Fruit fly (Drosophila melanogaster) whole organism, embryonic: ENCODE results near the gene Mical.

Experiments used
- Antp ChIP-seq: fragments of 200-800 bp; sonication (Bioruptor generic); optimal IDR thresholded peaks from 3 replicates; lab custom pipeline; 2016; ENCODE audit warnings: missing biosample characterization, missing genetic modification characterization
- B-H1 ChIP-seq: fragments of 200-800 bp; sonication (Bioruptor generic); IDR thresholded peaks from 3 replicates; pipeline ENCODE4 v1.3.6; 2022; ENCODE audit warnings: missing biosample characterization, missing genetic modification characterization
- B-H2 ChIP-seq: fragments of 200-800 bp; sonication (Bioruptor generic); optimal IDR thresholded peaks from 2 replicates; lab custom pipeline; 2018; ENCODE audit warnings: missing biosample characterization, mild to moderate bottlenecking, missing genetic modification characterization
- CG10565 ChIP-seq: fragments of 200-800 bp; sonication (Bioruptor generic); optimal IDR thresholded peaks from 3 replicates; lab custom pipeline; 2016; ENCODE audit warnings: missing biosample characterization, mild to moderate bottlenecking, missing genetic modification characterization
- CG10959 ChIP-seq: fragments of 200-800 bp; sonication (Bioruptor generic); IDR thresholded peaks from 2 replicates; pipeline ENCODE4 v1.3.6; 2022; ENCODE audit warnings: missing biosample characterization, missing genetic modification characterization
- CG11696 ChIP-seq: fragments of 200-800 bp; sonication (Bioruptor generic); IDR thresholded peaks from 2 replicates; pipeline ENCODE4 v1.3.6; 2022; ENCODE audit warnings: missing biosample characterization, missing genetic modification characterization
- CG13287 ChIP-seq: fragments of 200-800 bp; sonication (Bioruptor generic); IDR thresholded peaks from 2 replicates; pipeline ENCODE4 v1.3.6; 2022; ENCODE audit warnings: missing biosample characterization, missing genetic modification characterization; ENCODE audit not compliant: partially characterized antibody
- CG13624 ChIP-seq: fragments of 200-800 bp; sonication (Bioruptor generic); optimal IDR thresholded peaks from 2 replicates; lab custom pipeline; 2016; ENCODE audit warnings: missing biosample characterization, missing genetic modification characterization
- CG13775 ChIP-seq: fragments of 200-800 bp; sonication (Bioruptor generic); optimal IDR thresholded peaks from 3 replicates; lab custom pipeline; 2017; ENCODE audit warnings: missing biosample characterization, mild to moderate bottlenecking, missing genetic modification characterization
- CG17802 ChIP-seq: fragments of 200-800 bp; sonication (Bioruptor generic); optimal IDR thresholded peaks from 2 replicates; lab custom pipeline; 2018; ENCODE audit warnings: missing biosample characterization, mild to moderate bottlenecking, missing genetic modification characterization, moderate library complexity
- CG2712 ChIP-seq: fragments of 200-800 bp; optimal IDR thresholded peaks from 3 replicates; lab custom pipeline; 2019; ENCODE audit warnings: missing biosample characterization, mild to moderate bottlenecking, missing genetic modification characterization, moderate library complexity
- CG30403 ChIP-seq: fragments of 200-800 bp; sonication (Bioruptor generic); optimal IDR thresholded peaks from 3 replicates; lab custom pipeline; 2016; ENCODE audit warnings: missing biosample characterization, missing genetic modification characterization
- CG31224 ChIP-seq: fragments of 200-800 bp; sonication (Bioruptor generic); IDR thresholded peaks from 2 replicates; pipeline ENCODE4 v1.3.6; 2022; ENCODE audit warnings: missing biosample characterization, missing genetic modification characterization
- CG3163 ChIP-seq: fragments of 200-800 bp; sonication (Bioruptor generic); optimal IDR thresholded peaks from 3 replicates; lab custom pipeline; 2016; ENCODE audit warnings: missing biosample characterization, missing genetic modification characterization
- CG32532 ChIP-seq: fragments of 200-800 bp; sonication (Bioruptor generic); IDR thresholded peaks from 2 replicates; pipeline ENCODE4 v1.3.6; 2022; ENCODE audit warnings: missing biosample characterization, missing genetic modification characterization
- CG32772 ChIP-seq: fragments of 200-800 bp; sonication (Bioruptor generic); IDR thresholded peaks from 2 replicates; pipeline ENCODE4 v1.3.6; 2022; ENCODE audit warnings: missing biosample characterization, missing genetic modification characterization
- CG3847 ChIP-seq: fragments of 200-800 bp; sonication (Bioruptor generic); IDR thresholded peaks from 2 replicates; pipeline ENCODE4 v1.3.6; 2022; ENCODE audit warnings: missing biosample characterization, missing genetic modification characterization
- CG4707 ChIP-seq: fragments of 200-800 bp; sonication (Bioruptor generic); optimal IDR thresholded peaks from 2 replicates; lab custom pipeline; 2018; ENCODE audit warnings: missing biosample characterization, mild to moderate bottlenecking, missing genetic modification characterization, moderate library complexity
- CG4730 ChIP-seq: fragments of 200-800 bp; sonication (Bioruptor generic); IDR thresholded peaks from 2 replicates; pipeline ENCODE4 v1.3.6; 2022; ENCODE audit warnings: missing biosample characterization, missing genetic modification characterization
- CG5245 ChIP-seq: fragments of 200-800 bp; sonication (Bioruptor generic); optimal IDR thresholded peaks from 3 replicates; lab custom pipeline; 2016; ENCODE audit warnings: missing biosample characterization, missing genetic modification characterization
- CG6689 ChIP-seq: fragments of 200-800 bp; sonication (Bioruptor generic); IDR thresholded peaks from 2 replicates; pipeline ENCODE4 v1.3.6; 2022; ENCODE audit warnings: missing biosample characterization, missing genetic modification characterization
- CG6765 ChIP-seq: fragments of 200-800 bp; sonication (Bioruptor generic); optimal IDR thresholded peaks from 3 replicates; lab custom pipeline; 2017; ENCODE audit warnings: missing biosample characterization, mild to moderate bottlenecking, missing genetic modification characterization
- CG7786 ChIP-seq: fragments of 200-800 bp; sonication (Bioruptor generic); optimal IDR thresholded peaks from 2 replicates; lab custom pipeline; 2016; ENCODE audit warnings: missing biosample characterization, missing genetic modification characterization
- CG7987 ChIP-seq: fragments of 200-800 bp; sonication (Bioruptor generic); optimal IDR thresholded peaks from 2 replicates; lab custom pipeline; 2018; ENCODE audit warnings: missing biosample characterization, mild to moderate bottlenecking, missing genetic modification characterization, moderate library complexity
- CG8944 ChIP-seq: fragments of 200-800 bp; sonication (Bioruptor generic); optimal IDR thresholded peaks from 3 replicates; lab custom pipeline; 2016; ENCODE audit warnings: missing biosample characterization, missing genetic modification characterization
- CG9437 ChIP-seq: fragments of 200-800 bp; sonication (Bioruptor generic); optimal IDR thresholded peaks from 2 replicates; lab custom pipeline; 2018; ENCODE audit warnings: missing biosample characterization, mild to moderate bottlenecking, missing genetic modification characterization
- CG9817 ChIP-seq: fragments of 200-800 bp; sonication (Bioruptor generic); optimal IDR thresholded peaks from 2 replicates; lab custom pipeline; 2018; ENCODE audit warnings: missing biosample characterization, mild to moderate bottlenecking, missing genetic modification characterization, moderate library complexity
- CoRest ChIP-seq: fragments of 200-800 bp; sonication (Bioruptor generic); optimal IDR thresholded peaks from 3 replicates; lab custom pipeline; 2018; ENCODE audit warnings: missing biosample characterization, mild to moderate bottlenecking, missing genetic modification characterization, moderate library complexity
- D19B ChIP-seq: fragments of 200-800 bp; sonication (Bioruptor generic); optimal IDR thresholded peaks from 2 replicates; lab custom pipeline; 2017; ENCODE audit warnings: missing biosample characterization, mild to moderate bottlenecking, missing genetic modification characterization
- Dfd ChIP-seq, 2 experiments: fragments of >200 bp; optimal IDR thresholded peaks; 2 replicates each; lab custom pipeline; 2017; ENCODE audit warnings: missing biosample characterization in 2 of 2, missing genetic modification characterization in 2 of 2
- Elba2 ChIP-seq: fragments of 200-800 bp; sonication (Bioruptor generic); optimal IDR thresholded peaks from 3 replicates; lab custom pipeline; 2016; ENCODE audit warnings: missing biosample characterization, missing genetic modification characterization
- Hmr ChIP-seq: fragments of 200-800 bp; sonication (Bioruptor generic); optimal IDR thresholded peaks from 3 replicates; lab custom pipeline; 2017; ENCODE audit warnings: mild to moderate bottlenecking, missing biosample characterization, missing genetic modification reagents, missing genetic modification characterization
- Meics ChIP-seq: fragments of 200-800 bp; sonication (Bioruptor generic); optimal IDR thresholded peaks from 2 replicates; lab custom pipeline; 2017; ENCODE audit warnings: missing biosample characterization, mild to moderate bottlenecking, missing genetic modification characterization
- Side ChIP-seq: fragments of 200-800 bp; sonication (Bioruptor generic); optimal IDR thresholded peaks from 2 replicates; lab custom pipeline; 2016; ENCODE audit warnings: missing biosample characterization, missing genetic modification characterization
- al ChIP-seq: fragments of 200-800 bp; sonication (Bioruptor generic); IDR thresholded peaks from 2 replicates; pipeline ENCODE4 v1.3.6; 2022; ENCODE audit warnings: missing biosample characterization, missing genetic modification characterization
- bbx ChIP-seq: fragments of 200-800 bp; sonication (Bioruptor generic); IDR thresholded peaks from 2 replicates; pipeline ENCODE4 v1.3.6; 2022; ENCODE audit warnings: missing biosample characterization, missing genetic modification characterization; ENCODE audit not compliant: partially characterized antibody
- cwo ChIP-seq: fragments of 200-800 bp; sonication (Bioruptor generic); optimal IDR thresholded peaks from 3 replicates; lab custom pipeline; 2017; ENCODE audit warnings: missing biosample characterization, missing genetic modification characterization, mild to moderate bottlenecking, moderate library complexity, missing genetic modification reagents
- danr ChIP-seq: fragments of 200-800 bp; sonication (Bioruptor generic); IDR thresholded peaks from 2 replicates; pipeline ENCODE4 v1.3.6; 2022; ENCODE audit warnings: missing biosample characterization, missing genetic modification characterization
- fu2 ChIP-seq: fragments of 200-800 bp; sonication (Bioruptor generic); optimal IDR thresholded peaks from 2 replicates; lab custom pipeline; 2016; ENCODE audit warnings: missing biosample characterization, missing genetic modification characterization
- grn ChIP-seq: fragments of 200-800 bp; sonication (Bioruptor generic); optimal IDR thresholded peaks from 3 replicates; lab custom pipeline; 2017; ENCODE audit warnings: missing biosample characterization, missing genetic modification characterization
- gsb-n ChIP-seq: fragments of 200-800 bp; sonication (Bioruptor generic); optimal IDR thresholded peaks from 3 replicates; lab custom pipeline; 2018; ENCODE audit warnings: missing biosample characterization, mild to moderate bottlenecking, missing genetic modification characterization
- her ChIP-seq: fragments of 200-800 bp; sonication (Bioruptor generic); optimal IDR thresholded peaks from 2 replicates; lab custom pipeline; 2016; ENCODE audit warnings: missing biosample characterization, missing genetic modification characterization
- lmd ChIP-seq: fragments of 200-800 bp; sonication (Bioruptor generic); IDR thresholded peaks from 2 replicates; pipeline ENCODE4 v1.3.6; 2022; ENCODE audit warnings: missing biosample characterization, missing genetic modification characterization
- org-1 ChIP-seq: fragments of 200-800 bp; sonication (Bioruptor generic); optimal IDR thresholded peaks from 2 replicates; lab custom pipeline; 2017; ENCODE audit warnings: missing biosample characterization, missing genetic modification characterization
- otp ChIP-seq: fragments of 200-800 bp; sonication (Bioruptor generic); IDR thresholded peaks from 3 replicates; pipeline ENCODE4, ENCODE4 v1.3.6; 2022; ENCODE audit warnings: missing biosample characterization, missing genetic modification characterization
- pb ChIP-seq: fragments of 200-800 bp; sonication (Bioruptor generic); optimal IDR thresholded peaks from 3 replicates; lab custom pipeline; 2016; ENCODE audit warnings: missing biosample characterization, missing genetic modification characterization
- row ChIP-seq: fragments of 200-800 bp; sonication (Bioruptor generic); IDR thresholded peaks from 3 replicates; pipeline ENCODE4 v1.3.6; 2022; ENCODE audit warnings: missing biosample characterization, missing genetic modification characterization
- sima ChIP-seq: fragments of 200-800 bp; sonication (Bioruptor generic); optimal IDR thresholded peaks from 2 replicates; lab custom pipeline; 2016; ENCODE audit warnings: missing biosample characterization, missing genetic modification characterization
- wdn ChIP-seq: fragments of 200-800 bp; sonication (Bioruptor generic); IDR thresholded peaks from 2 replicates; pipeline ENCODE4 v1.3.6; 2022; ENCODE audit warnings: missing biosample characterization, missing genetic modification characterization
- zf30C ChIP-seq: fragments of 200-800 bp; sonication (Bioruptor generic); optimal IDR thresholded peaks from 3 replicates; lab custom pipeline; 2018; ENCODE audit warnings: missing biosample characterization, mild to moderate bottlenecking, missing genetic modification characterization

The Mical gene

dm6 chr3R:10024032-10024712 lies 18.5 kb downstream of the Mical start (continued):
- TF ChIP-seq fu2 (GFP tag; lab: Kevin White, UChicago) (peak; percentile 21), pb (GFP tag; lab: Kevin White, UChicago) (peak; percentile 25), cwo (peak; percentile 37), CoRest (tag; lab: Kevin White, UChicago) (no peak), danr (no peak), CG31224 (0 out of 2 replicates have a peak, but pooled peaks have one; percentile 16), CG9437 (no peak), CG13287 (no peak), wdn (GFP tag; lab: Robert Waterston, UW) (0 out of 2 replicates have a peak, but pooled peaks have one; percentile 32), CG8944 (no peak), CG6765 (GFP tag; lab: Kevin White, UChicago) (peak; percentile 55), CG3847 (GFP tag; lab: Robert Waterston, UW) (peak; percentile 39; the same call in 1 of the 2 replicates), CG7786 (GFP tag; lab: Kevin White, UChicago) (peak; percentile 60), CG13775 (GFP tag; lab: Kevin White, UChicago) (peak; percentile 9), CG9817 (tag; lab: Kevin White, UChicago) (peak; percentile 21), CG32772 (GFP tag; lab: Robert Waterston, UW) (peak; percentile 32; the same call in 1 of the 2 replicates), gsb-n (tag; lab: Kevin White, UChicago) (no peak), lmd (GFP tag; lab: Robert Waterston, UW) (peak; percentile 46; the same call in 1 of the 2 replicates), CG6689 (GFP tag; lab: Robert Waterston, UW) (no peak), B-H1 (peak; percentile 30; the same call in 1 of the 3 replicates), CG11696 (no peak), CG4730 (GFP tag; lab: Robert Waterston, UW) (no peak), CG4707 (no peak), CG10959 (GFP tag; lab: Robert Waterston, UW) (no peak; the same call in 1 of the 2 replicates), Meics (peak; percentile 68), her (GFP tag; lab: Kevin White, UChicago) (peak; percentile 54), CG3163 (GFP tag; lab: Kevin White, UChicago) (no peak), CG17802 (no peak), CG32532 (GFP tag; lab: Robert Waterston, UW) (peak; percentile 75), Antp (peak; percentile 32), bbx (GFP tag; lab: Robert Waterston, UW) (no peak), CG13624 (GFP tag; lab: Kevin White, UChicago) (peak; percentile 36), row (GFP tag; lab: Robert Waterston, UW) (peak; percentile 71), CG2712 (no peak), Dfd (GFP tag; optimal IDR thresholded peaks at IDR 0.05; lab: Kevin White, UChicago) (no peak), sima (no peak), otp (GFP tag; lab: Robert Waterston, UW) (0 out of 3 replicates have a peak, but pooled peaks have one; percentile 21), Side (GFP tag; lab: Kevin White, UChicago) (peak; percentile 54), B-H2 (GFP tag; lab: Kevin White, UChicago) (no peak), zf30C (peak; percentile 51), CG30403 (GFP tag; lab: Kevin White, UChicago) (peak; percentile 12), Hmr (GFP tag; lab: Kevin White, UChicago) (peak; percentile 76), CG7987 (GFP tag; lab: Kevin White, UChicago) (no peak), al (GFP tag; lab: Robert Waterston, UW) (no peak; the same call in 1 of the 2 replicates), grn (GFP tag; lab: Kevin White, UChicago) (no peak), CG10565 (GFP tag; lab: Kevin White, UChicago) (no peak), D19B (peak; percentile 4), org-1 (no peak), CG5245 (GFP tag; lab: Kevin White, UChicago) (peak; percentile 17), Elba2 (GFP tag; lab: Kevin White, UChicago) (no peak)
